Worm (Caenorhabditis elegans): ENCODE data around the gene kin-9.

ce11 chrX:8444922-8445321, 12.5 kb downstream of the kin-9 start:
- no peak for TF ChIP-seq nhr-43 (tag; optimal IDR thresholded peaks at IDR 0.05; ENCODE audit: poor library complexity, severe bottlenecking)
- no peak for TF ChIP-seq mml-1 (tag; optimal IDR thresholded peaks at IDR 0.05)
- TF ChIP-seq ceh-28 (tag; optimal IDR thresholded peaks at IDR 0.05): no peak

All from whole organism, L3 larva.